Worm (Caenorhabditis elegans) whole organism, late embryonic: ENCODE data around the gene lite-1.
A peak's percentile ranks its signal among the peaks of the same experiment; 100 is the strongest.

Source experiments
- C08G9.2 ChIP-seq: sonication (generic microtip); optimal IDR thresholded peaks from 2 replicates; lab custom pipeline; 2016; ENCODE audit warnings: mild to moderate bottlenecking, missing genetic modification characterization, moderate library complexity, missing compliant biosample characterization
- C38D4.7 ChIP-seq: fragments of 200-800 bp; sonication (Bioruptor generic); optimal IDR thresholded peaks from 2 replicates; lab custom pipeline; 2018; ENCODE audit warnings: mild to moderate bottlenecking, missing genetic modification characterization, moderate library complexity, missing compliant biosample characterization
- K02D7.2 ChIP-seq: sonication (generic microtip); optimal IDR thresholded peaks from 2 replicates; lab custom pipeline; 2017; ENCODE audit warnings: mild to moderate bottlenecking, missing genetic modification characterization, missing compliant biosample characterization
- K09A11.1 ChIP-seq: sonication (generic microtip); optimal IDR thresholded peaks from 2 replicates; lab custom pipeline; 2017; ENCODE audit warnings: antibody characterized with exemption, mild to moderate bottlenecking, missing genetic modification characterization, missing compliant biosample characterization; ENCODE audit not compliant: insufficient read depth
- T23F11.4 ChIP-seq: fragments of 200-800 bp; sonication (Bioruptor generic); optimal IDR thresholded peaks from 2 replicates; lab custom pipeline; 2018; ENCODE audit warnings: mild to moderate bottlenecking, missing genetic modification characterization, missing compliant biosample characterization
- Y22D7AL.16 ChIP-seq: sonication (generic microtip); optimal IDR thresholded peaks from 2 replicates; lab custom pipeline; 2016; ENCODE audit warnings: missing genetic modification characterization, missing compliant biosample characterization
- ahr-1 ChIP-seq: sonication (generic microtip); optimal IDR thresholded peaks from 2 replicates; lab custom pipeline; 2016; ENCODE audit warnings: missing genetic modification characterization, missing compliant biosample characterization
- ama-1 ChIP-seq: fragments of 150-350 bp; optimal IDR thresholded peaks from 2 replicates; lab custom pipeline; 2014
- ceh-18 ChIP-seq: sonication (generic microtip); optimal IDR thresholded peaks from 2 replicates; lab custom pipeline; 2016; ENCODE audit warnings: missing genetic modification characterization, missing compliant biosample characterization
- ceh-19 ChIP-seq: fragments of 200-800 bp; sonication (Bioruptor generic); optimal IDR thresholded peaks from 2 replicates; lab custom pipeline; 2018; ENCODE audit warnings: mild to moderate bottlenecking, missing genetic modification characterization, missing compliant biosample characterization
- ceh-24 ChIP-seq: sonication (generic microtip); optimal IDR thresholded peaks from 2 replicates; lab custom pipeline; 2016; ENCODE audit warnings: mild to moderate bottlenecking, missing genetic modification characterization, missing compliant biosample characterization
- ceh-30 ChIP-seq: fragments of 150-350 bp; optimal IDR thresholded peaks from 2 replicates; lab custom pipeline; 2014; ENCODE audit warnings: missing biosample characterization, missing genetic modification characterization
- ceh-45 ChIP-seq: fragments of 200-800 bp; sonication (Bioruptor generic); IDR thresholded peaks from 2 replicates; pipeline ENCODE4 v1.3.6; 2022; ENCODE audit warnings: missing genetic modification reagents, missing genetic modification characterization, missing compliant biosample characterization
- ceh-48 ChIP-seq: sonication (generic microtip); optimal IDR thresholded peaks from 2 replicates; lab custom pipeline; 2016; ENCODE audit warnings: missing genetic modification characterization, inconsistent platforms, missing compliant biosample characterization
- ceh-6 ChIP-seq: fragments of 200-800 bp; sonication (Bioruptor generic); optimal IDR thresholded peaks from 2 replicates; lab custom pipeline; 2018; ENCODE audit warnings: mild to moderate bottlenecking, missing genetic modification characterization, missing compliant biosample characterization
- che-1 ChIP-seq: sonication (generic microtip); optimal IDR thresholded peaks from 2 replicates; lab custom pipeline; 2016; ENCODE audit warnings: mild to moderate bottlenecking, missing genetic modification characterization, missing compliant biosample characterization
- elt-2 ChIP-seq: sonication (generic microtip); optimal IDR thresholded peaks from 2 replicates; lab custom pipeline; 2016; ENCODE audit warnings: missing genetic modification reagents, missing genetic modification characterization, missing compliant biosample characterization
- elt-4 ChIP-seq: sonication (generic microtip); optimal IDR thresholded peaks from 2 replicates; lab custom pipeline; 2016; ENCODE audit warnings: missing genetic modification characterization, missing compliant biosample characterization
- eyg-1 ChIP-seq: sonication (generic microtip); optimal IDR thresholded peaks from 2 replicates; lab custom pipeline; 2016; ENCODE audit warnings: missing genotype, missing genetic modification characterization, missing compliant biosample characterization
- fax-1 ChIP-seq: sonication (generic microtip); optimal IDR thresholded peaks from 2 replicates; lab custom pipeline; 2016; ENCODE audit warnings: missing genotype, missing genetic modification characterization, missing compliant biosample characterization
- fkh-10 ChIP-seq: fragments of 150-350 bp; optimal IDR thresholded peaks from 2 replicates; lab custom pipeline; 2014; ENCODE audit warnings: missing biosample characterization, missing genetic modification reagents, missing genetic modification characterization
- hlh-15 ChIP-seq: sonication (generic microtip); optimal IDR thresholded peaks from 2 replicates; lab custom pipeline; 2016; ENCODE audit warnings: missing genetic modification characterization, missing compliant biosample characterization
- hlh-30 ChIP-seq: sonication (generic microtip); optimal IDR thresholded peaks from 2 replicates; lab custom pipeline; 2017; ENCODE audit warnings: antibody characterized with exemption, missing genetic modification characterization, missing compliant biosample characterization; ENCODE audit not compliant: insufficient read depth
- hlh-6 ChIP-seq: sonication (generic microtip); optimal IDR thresholded peaks from 2 replicates; lab custom pipeline; 2016; ENCODE audit warnings: missing genotype, missing genetic modification characterization, missing compliant biosample characterization
- lim-6 ChIP-seq: sonication (generic microtip); optimal IDR thresholded peaks from 2 replicates; lab custom pipeline; 2016; ENCODE audit warnings: missing genetic modification characterization, missing compliant biosample characterization
- madf-2 ChIP-seq: sonication (generic microtip); optimal IDR thresholded peaks from 2 replicates; lab custom pipeline; 2017; ENCODE audit warnings: missing genetic modification characterization, missing compliant biosample characterization
- mec-3 ChIP-seq: sonication (generic microtip); optimal IDR thresholded peaks from 2 replicates; lab custom pipeline; 2016; ENCODE audit warnings: borderline replicate concordance, missing genetic modification characterization, missing compliant biosample characterization
- nfya-1 ChIP-seq: sonication (generic microtip); optimal IDR thresholded peaks from 2 replicates; lab custom pipeline; 2017; ENCODE audit warnings: missing genetic modification characterization, mild to moderate bottlenecking, missing compliant biosample characterization, antibody characterized with exemption, moderate library complexity
- nhr-11 ChIP-seq: fragments of 150-350 bp; optimal IDR thresholded peaks from 2 replicates; lab custom pipeline; 2014; ENCODE audit warnings: missing biosample characterization, missing genetic modification characterization
- odd-2 ChIP-seq: sonication (generic microtip); optimal IDR thresholded peaks from 2 replicates; lab custom pipeline; 2017; ENCODE audit warnings: antibody characterized with exemption, mild to moderate bottlenecking, missing genetic modification characterization, missing compliant biosample characterization
- pat-9 ChIP-seq: fragments of 200-800 bp; sonication (Bioruptor generic); optimal IDR thresholded peaks from 2 replicates; lab custom pipeline; 2018; ENCODE audit warnings: mild to moderate bottlenecking, missing genetic modification characterization, moderate library complexity, missing compliant biosample characterization
- pax-1 ChIP-seq: fragments of 150-350 bp; optimal IDR thresholded peaks from 2 replicates; lab custom pipeline; 2014; ENCODE audit warnings: missing biosample characterization, missing genetic modification characterization
- pha-4 ChIP-seq: fragments of 150-350 bp; optimal IDR thresholded peaks from 2 replicates; lab custom pipeline; 2018; ENCODE audit warnings: missing biosample characterization, missing genetic modification reagents, missing genetic modification characterization
- pros-1 ChIP-seq: fragments of 150-350 bp; optimal IDR thresholded peaks from 2 replicates; lab custom pipeline; 2014; ENCODE audit warnings: missing biosample characterization, missing genetic modification reagents, missing genetic modification characterization
- ref-2 ChIP-seq: sonication (generic microtip); optimal IDR thresholded peaks from 2 replicates; lab custom pipeline; 2016; ENCODE audit warnings: missing genetic modification characterization, missing compliant biosample characterization
- sdc-2 ChIP-seq: sonication (generic microtip); optimal IDR thresholded peaks from 2 replicates; lab custom pipeline; 2016; ENCODE audit warnings: missing genotype, missing genetic modification characterization, missing compliant biosample characterization
- sox-2 ChIP-seq: fragments of 200-800 bp; sonication (Bioruptor generic); IDR thresholded peaks from 2 replicates; pipeline ENCODE4 v1.3.6; 2022; ENCODE audit warnings: missing genetic modification reagents, missing genetic modification characterization, missing compliant biosample characterization
- syd-9 ChIP-seq: sonication (generic microtip); optimal IDR thresholded peaks from 2 replicates; lab custom pipeline; 2016; ENCODE audit warnings: mild to moderate bottlenecking, missing genetic modification characterization, moderate library complexity, missing compliant biosample characterization
- tbx-2 ChIP-seq: sonication (generic microtip); optimal IDR thresholded peaks from 2 replicates; lab custom pipeline; 2016; ENCODE audit warnings: missing genetic modification characterization, missing compliant biosample characterization
- ttx-3 ChIP-seq: sonication (generic microtip); optimal IDR thresholded peaks from 2 replicates; lab custom pipeline; 2016; ENCODE audit warnings: missing genetic modification reagents, missing genetic modification characterization, missing compliant biosample characterization
- unc-42 ChIP-seq: sonication (generic microtip); optimal IDR thresholded peaks from 2 replicates; lab custom pipeline; 2016; ENCODE audit warnings: missing genotype, missing genetic modification characterization, missing compliant biosample characterization
- unc-55 ChIP-seq: sonication (generic microtip); optimal IDR thresholded peaks from 2 replicates; lab custom pipeline; 2017; ENCODE audit warnings: missing biosample characterization, missing genetic modification reagents, missing genetic modification characterization
- unc-86 ChIP-seq: sonication (generic microtip); optimal IDR thresholded peaks from 2 replicates; lab custom pipeline; 2016; ENCODE audit warnings: missing genetic modification characterization, missing compliant biosample characterization
- ztf-16 ChIP-seq: sonication (generic microtip); optimal IDR thresholded peaks from 2 replicates; lab custom pipeline; 2017; ENCODE audit warnings: missing genetic modification characterization, missing compliant biosample characterization

The lite-1 gene

ce11 chrX:6254671-6255031 lies 24.1 kb upstream of the lite-1 start:
- TF ChIP-seq ztf-16 (no peak), elt-4 (tag; lab: Kevin White, UChicago) (no peak), eyg-1 (tag; lab: Kevin White, UChicago) (no peak), unc-42 (tag; lab: Kevin White, UChicago) (no peak), madf-2 (tag; lab: Kevin White, UChicago) (no peak), ahr-1 (tag; lab: Kevin White, UChicago) (no peak), ceh-30 (tag; lab: Kevin White, UChicago) (no peak), C38D4.7 (GFP tag; lab: Kevin White, UChicago) (no peak), fkh-10 (GFP tag; lab: Kevin White, UChicago) (no peak), pat-9 (tag; lab: Kevin White, UChicago) (no peak), odd-2 (no peak), ama-1 (lab: Kevin White, UChicago) (no peak)

- TF ChIP-seq unc-55 (GFP tag; lab: Kevin White, UChicago) (peak; percentile 71), pat-9 (tag; lab: Kevin White, UChicago) (no peak), unc-86 (tag; lab: Kevin White, UChicago) (no peak), ref-2 (tag; lab: Kevin White, UChicago) (peak; percentile 64), fkh-10 (GFP tag; lab: Kevin White, UChicago) (no peak), C08G9.2 (tag; lab: Kevin White, UChicago) (peak; percentile 17), nfya-1 (tag; lab: Kevin White, UChicago) (peak; percentile 53), ceh-19 (GFP tag; lab: Kevin White, UChicago) (peak; percentile 19), ceh-18 (tag; lab: Kevin White, UChicago) (peak; percentile 48), hlh-30 (tag; lab: Kevin White, UChicago) (peak; percentile 23), pax-1 (no peak), tbx-2 (tag; lab: Kevin White, UChicago) (no peak), mec-3 (tag; lab: Kevin White, UChicago) (no peak), syd-9 (tag; lab: Kevin White, UChicago) (no peak), elt-4 (tag; lab: Kevin White, UChicago) (no peak)
These were observed 23.5 kb upstream of the lite-1 start for ce11 chrX:6253899-6254670.

DNA sequence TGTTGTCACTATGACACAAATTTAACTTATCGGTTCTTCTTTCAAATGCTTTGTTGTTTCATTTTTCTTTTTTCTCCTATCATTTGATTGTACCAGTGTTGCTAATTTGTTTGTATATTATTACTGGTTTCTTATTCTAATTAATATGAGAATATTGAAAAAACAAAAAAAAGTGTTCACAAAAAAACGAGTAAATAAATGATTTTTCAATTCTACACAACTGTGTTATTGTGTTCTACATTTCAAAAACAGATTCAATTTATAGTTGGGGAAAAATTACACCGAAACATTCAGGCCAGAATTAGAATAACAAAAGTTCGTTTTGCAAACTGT lies 23.0 kb upstream of the lite-1 start:
- TF ChIP-seq ttx-3 (no peak), ceh-6 (no peak), elt-2 (no peak), ceh-30 (tag; lab: Kevin White, UChicago) (no peak), unc-42 (tag; lab: Kevin White, UChicago) (no peak), hlh-30 (tag; lab: Kevin White, UChicago) (no peak), lim-6 (tag; lab: Kevin White, UChicago) (no peak), Y22D7AL.16 (tag; lab: Kevin White, UChicago) (no peak), fax-1 (tag; lab: Kevin White, UChicago) (no peak), che-1 (tag; lab: Kevin White, UChicago) (no peak), eyg-1 (tag; lab: Kevin White, UChicago) (no peak), ref-2 (tag; lab: Kevin White, UChicago) (no peak), fkh-10 (GFP tag; lab: Kevin White, UChicago) (no peak), K02D7.2 (no peak)

- TF ChIP-seq nhr-11 (tag; lab: Kevin White, UChicago) (no peak), hlh-6 (tag; lab: Kevin White, UChicago) (no peak), unc-55 (GFP tag; lab: Kevin White, UChicago) (no peak), sox-2 (GFP tag; lab: Robert Waterston, UW) (no peak), ceh-45 (GFP tag; lab: Robert Waterston, UW) (no peak), ceh-24 (tag; lab: Kevin White, UChicago) (no peak), pros-1 (tag; lab: Kevin White, UChicago) (no peak), pha-4 (tag; lab: Kevin White, UChicago) (no peak), K09A11.1 (tag; lab: Kevin White, UChicago) (no peak), hlh-15 (tag; lab: Kevin White, UChicago) (no peak), Y22D7AL.16 (tag; lab: Kevin White, UChicago) (no peak), T23F11.4 (GFP tag; lab: Kevin White, UChicago) (no peak), ama-1 (lab: Kevin White, UChicago) (no peak), ceh-48 (tag; lab: Kevin White, UChicago) (no peak), sdc-2 (no peak), che-1 (tag; lab: Kevin White, UChicago) (no peak)
- TF ChIP-seq, all 69 proteins: peak for 0
These were observed 22.6 kb upstream of the lite-1 start for ce11 chrX:6253160-6253559.
